Fruit fly (Drosophila melanogaster): ENCODE measurements around the gene CG6999.
A peak's percentile ranks its signal among the peaks of the same experiment; 100 is the strongest.

Gene CG6999

DNA sequence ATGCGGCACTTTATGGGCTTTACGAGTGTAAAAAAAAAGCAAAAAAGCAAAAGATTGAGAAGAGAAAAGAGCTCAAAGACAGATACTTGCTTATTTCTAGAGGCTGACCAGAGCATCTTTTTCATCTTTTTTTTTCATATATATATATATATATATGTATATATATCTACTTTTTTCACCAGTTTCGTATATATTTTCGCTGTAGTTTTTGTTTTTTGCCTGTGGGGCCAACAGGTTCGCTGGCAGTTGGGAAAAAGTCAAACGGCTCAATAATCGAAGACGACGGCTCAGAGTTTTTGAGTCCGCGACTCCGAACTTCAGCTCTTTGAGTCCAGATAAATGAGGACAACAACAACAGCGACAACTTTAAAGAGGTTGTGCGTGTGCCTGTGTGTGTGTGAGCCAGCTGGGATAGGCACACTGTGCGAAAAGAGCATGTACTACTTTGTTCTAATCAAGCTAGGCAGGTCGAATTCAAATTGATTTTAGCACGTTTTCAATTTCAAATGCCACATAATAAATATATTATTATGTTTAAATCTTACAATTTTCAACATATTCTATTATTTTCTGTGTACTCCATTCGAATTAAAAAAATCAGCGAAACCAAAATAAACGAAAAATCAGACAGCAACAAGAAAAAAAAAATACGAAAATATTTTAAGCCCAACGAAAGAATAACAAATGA, 21.2 kb upstream of the CG6999 start (continued):
- TF ChIP-seq tll (GFP tag; optimal IDR thresholded peaks at IDR 0.05), result no peak
- no peak for TF ChIP-seq CG18619 (GFP tag; optimal IDR thresholded peaks at IDR 0.05)
- TF ChIP-seq emc (GFP tag; optimal IDR thresholded peaks at IDR 0.05), result no peak

DNA sequence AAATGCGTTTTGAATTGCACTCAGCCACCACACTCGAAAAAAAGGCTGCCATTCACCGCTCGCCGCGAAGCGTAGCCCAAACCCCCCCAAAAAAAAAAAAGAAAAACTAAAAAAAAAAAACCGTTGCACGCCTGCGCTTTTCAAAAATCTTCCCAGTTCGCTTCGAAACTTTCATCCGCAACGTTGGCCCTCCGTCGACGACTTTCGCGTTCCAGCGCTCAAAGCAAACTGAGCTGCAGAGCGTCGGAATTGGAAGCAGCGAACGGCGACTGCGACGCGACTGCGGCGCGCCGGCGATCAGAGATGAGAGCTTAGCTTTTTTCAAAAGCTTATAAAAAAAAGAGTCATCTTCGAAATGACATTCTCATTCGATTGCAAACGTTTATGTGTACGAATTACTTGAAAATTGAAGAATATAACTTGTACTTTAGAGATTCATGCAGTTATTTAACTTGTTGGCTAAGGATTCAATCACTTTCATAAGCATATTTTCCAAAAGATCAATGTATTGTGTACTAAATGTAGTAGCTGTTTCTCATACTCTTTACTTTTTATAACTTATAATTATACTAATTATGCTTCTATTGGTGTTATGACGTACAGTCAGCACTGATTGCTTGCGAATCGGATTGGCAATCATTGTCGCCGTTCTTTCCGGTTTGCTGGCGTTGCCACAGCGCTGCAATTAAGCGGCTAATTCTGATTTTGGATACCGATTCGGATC, 20.3 kb upstream of the CG6999 start, which contains the start of gene CG15365:
Gene CG15365 (minus strand): TSS at position 230 of the 724 bp plus-strand sequence.
- TF ChIP-seq lilli (GFP tag; optimal IDR thresholded peaks at IDR 0.05) (no peak), Ada2b (GFP tag; IDR thresholded peaks at IDR 0.05) (no peak), CG9932 (GFP tag; IDR thresholded peaks at IDR 0.05) (0 out of 2 replicates have a peak, but pooled peaks have one; percentile 21), pan (optimal IDR thresholded peaks at IDR 0.05) (no peak), pan (GFP tag; optimal IDR thresholded peaks at IDR 0.05 in 1 of 2, IDR thresholded peaks at IDR 0.05 in 1 of 2) (peak in 1 of 2 experiments; percentile 32), CG13287 (GFP tag; IDR thresholded peaks at IDR 0.05; ENCODE audit: partially characterized antibody) (peak; percentile 11; the same call in 1 of the 2 replicates), CG17359 (tag; optimal IDR thresholded peaks at IDR 0.05) (peak; percentile 35), D19B (GFP tag; optimal IDR thresholded peaks at IDR 0.05) (no peak), knrl (GFP tag; IDR thresholded peaks at IDR 0.05; ENCODE audit: partially characterized antibody) (peak; percentile 32; the same call in 1 of the 3 replicates), Mad (GFP tag; optimal IDR thresholded peaks at IDR 0.05) (no peak), Bgb (GFP tag; IDR thresholded peaks at IDR 0.05; ENCODE audit: partially characterized antibody) (peak; percentile 50; the same call in 1 of the 2 replicates), tin (GFP tag; optimal IDR thresholded peaks at IDR 0.05) (no peak), NFAT (GFP tag; IDR thresholded peaks at IDR 0.05) (peak; percentile 39), Drgx (GFP tag; IDR thresholded peaks at IDR 0.05) (peak; percentile 47; the same call in 1 of the 2 replicates), chinmo (GFP tag; IDR thresholded peaks at IDR 0.05; ENCODE audit: partially characterized antibody) (peak; percentile 76; the same call in 3 of the 4 replicates), CG2712 (tag; optimal IDR thresholded peaks at IDR 0.05) (peak; percentile 3), jing (GFP tag; optimal IDR thresholded peaks at IDR 0.05) (no peak), Jarid2 (GFP tag; optimal IDR thresholded peaks at IDR 0.05) (peak; percentile 82), sqz (GFP tag; optimal IDR thresholded peaks at IDR 0.05) (peak; percentile 58), CG5953 (GFP tag; IDR thresholded peaks at IDR 0.05) (no peak), CG15269 (tag; optimal IDR thresholded peaks at IDR 0.05) (peak; percentile 9), vvl (GFP tag; IDR thresholded peaks at IDR 0.05) (peak; percentile 21; the same call in 1 of the 2 replicates), CG16813 (GFP tag; IDR thresholded peaks at IDR 0.05; ENCODE audit: partially characterized antibody) (peak; percentile 32; the same call in 1 of the 3 replicates), Ets65A (GFP tag) (peak; percentile 64), Adf1 (GFP tag; IDR thresholded peaks at IDR 0.05) (peak; percentile 94), CG42726 (GFP tag; IDR thresholded peaks at IDR 0.05; ENCODE audit: partially characterized antibody) (0 out of 2 replicates have a peak, but pooled peaks have one; percentile 17), CG32772 (GFP tag; IDR thresholded peaks at IDR 0.05) (no peak), Myb (GFP tag; optimal IDR thresholded peaks at IDR 0.05) (peak; percentile 43), Med (GFP tag) (peak; percentile 25), B-H2 (GFP tag; optimal IDR thresholded peaks at IDR 0.05) (no peak), Ssrp (tag; optimal IDR thresholded peaks at IDR 0.05) (no peak), CG17361 (GFP tag; IDR thresholded peaks at IDR 0.05) (0 out of 3 replicates have a peak, but pooled peaks have one; percentile 9), nom (GFP tag; optimal IDR thresholded peaks at IDR 0.05) (peak; percentile 15), CG10147 (GFP tag; optimal IDR thresholded peaks at IDR 0.05) (no peak), Hand (GFP tag; optimal IDR thresholded peaks at IDR 0.05) (no peak), row (GFP tag; IDR thresholded peaks at IDR 0.05) (peak; percentile 47), CG10431 (GFP tag; optimal IDR thresholded peaks at IDR 0.05) (no peak), Sry-β (GFP tag; optimal IDR thresholded peaks at IDR 0.05) (peak; percentile 78), CG16779 (GFP tag; IDR thresholded peaks at IDR 0.05) (no peak)

All from whole organism, embryonic.